Worm (Caenorhabditis elegans) whole organism, L4/young adult: ENCODE data around the gene W09D6.1.

Experiments used
- W03F9.2 ChIP-seq: fragments of 150-350 bp; optimal IDR thresholded peaks from 2 replicates; lab custom pipeline; 2014; ENCODE audit warnings: missing biosample characterization, missing genetic modification characterization
- him-1 ChIP-seq: sonication (generic microtip); optimal IDR thresholded peaks from 2 replicates; lab custom pipeline; 2016; ENCODE audit warnings: missing genotype, missing genetic modification reagents, missing genetic modification characterization, missing compliant biosample characterization

- TF ChIP-seq W03F9.2 (peak; percentile 86), him-1 (tag; lab: Kevin White, UChicago) (no peak)
Observed at ce11 chrIII:11119176-11119853, 50.7 kb downstream of the W09D6.1 start, which contains the start of the genes sup-35 and Y48A6C.4.
